ENCODE assay signal across 2 worm cellular contexts in the genomic region with DNA sequence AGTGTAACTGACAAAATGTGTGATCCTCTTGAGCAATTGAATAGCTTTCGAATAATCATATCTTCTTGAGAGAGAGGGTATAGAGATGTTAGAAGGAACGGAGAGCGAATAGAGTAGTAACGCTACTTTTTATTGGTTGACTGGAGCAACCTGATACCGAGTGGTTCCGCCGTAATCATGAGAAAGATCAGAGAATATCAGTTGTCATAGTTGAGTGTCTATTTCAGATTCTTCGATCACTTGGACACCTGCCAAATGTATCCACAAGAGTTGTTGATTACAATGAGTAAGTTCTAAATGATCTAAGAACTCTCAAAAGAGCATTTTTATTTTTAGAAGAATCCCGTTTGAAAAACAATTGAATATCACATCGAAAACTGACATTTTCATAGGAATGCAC.
A peak's percentile ranks its signal among the peaks of the same experiment; 100 is the strongest.
TF ChIP-seq lines count a peak whose summit lies in the region.

No protein-coding gene starts in this region.

TF ChIP-seq in whole organism, L1 larva, 84 proteins besides CTCF, POLR2A, EP300 and RAD21:
- TF ChIP-seq C16A3.4 (tag; optimal IDR thresholded peaks at IDR 0.05; lab: Kevin White, UChicago) (no peak), dsc-1 (tag; optimal IDR thresholded peaks at IDR 0.05; lab: Kevin White, UChicago) (peak; percentile 9)

TF ChIP-seq in whole organism, L3 larva, 47 proteins besides CTCF, POLR2A, EP300 and RAD21:
- TF ChIP-seq egl-5 (tag; optimal IDR thresholded peaks at IDR 0.05; lab: Kevin White, UChicago) (peak; percentile 7), nhr-76 (tag; optimal IDR thresholded peaks at IDR 0.05; lab: Kevin White, UChicago) (no peak)
